Worm (Caenorhabditis elegans) whole organism, L1 larva: ENCODE measurements around the gene D1086.11.
A peak's percentile ranks its signal among the peaks of the same experiment; 100 is the strongest.

Experiments used
- C16A3.4 ChIP-seq: fragments of 150-350 bp; optimal IDR thresholded peaks from 2 replicates; lab custom pipeline; 2014; ENCODE audit warnings: missing biosample characterization, missing genetic modification characterization
- F16B12.6 ChIP-seq: fragments of 150-350 bp; optimal IDR thresholded peaks from 2 replicates; lab custom pipeline; 2014; ENCODE audit warnings: missing biosample characterization, missing genetic modification characterization
- Y116A8C.19 ChIP-seq: sonication (generic microtip); optimal IDR thresholded peaks from 2 replicates; lab custom pipeline; 2016; ENCODE audit warnings: missing compliant biosample characterization, missing genetic modification characterization, borderline replicate concordance
- ama-1 ChIP-seq: fragments of 150-350 bp; optimal IDR thresholded peaks from 2 replicates; lab custom pipeline; 2014
- blmp-1 ChIP-seq: fragments of 150-350 bp; optimal IDR thresholded peaks from 2 replicates; lab custom pipeline; 2014; ENCODE audit warnings: missing biosample characterization, missing genetic modification characterization
- ceh-8 ChIP-seq: fragments of 200-800 bp; sonication (Bioruptor generic); optimal IDR thresholded peaks from 2 replicates; lab custom pipeline; 2018; ENCODE audit warnings: mild to moderate bottlenecking, missing genetic modification characterization, moderate library complexity, missing compliant biosample characterization
- ceh-82 ChIP-seq, 3 experiments: fragments of 150-350 bp in 1 of 3; sonication (generic microtip) in 2 of 3; optimal IDR thresholded peaks; 2 replicates each; lab custom pipeline; 2014 to 2017; ENCODE audit warnings: missing biosample characterization in 3 of 3, missing genetic modification characterization in 3 of 3
- ceh-88 ChIP-seq: fragments of 200-800 bp; sonication (Bioruptor generic); IDR thresholded peaks from 2 replicates; pipeline ENCODE4 v1.3.6; 2022; ENCODE audit warnings: missing genetic modification characterization, missing compliant biosample characterization
- dpl-1 ChIP-seq, 3 experiments: fragments of 150-350 bp in 2 of 3; sonication (generic microtip) in 1 of 3; optimal IDR thresholded peaks; 2 replicates each; lab custom pipeline; 2014 to 2017; ENCODE audit warnings: missing biosample characterization in 3 of 3, missing genetic modification characterization in 3 of 3, missing genetic modification reagents in 3 of 3
- dsc-1 ChIP-seq: sonication (generic microtip); optimal IDR thresholded peaks from 2 replicates; lab custom pipeline; 2016; ENCODE audit warnings: mild to moderate bottlenecking, missing genetic modification characterization, missing compliant biosample characterization
- efl-1 ChIP-seq, 4 experiments: fragments of 150-350 bp; optimal IDR thresholded peaks in 3 of 4; peaks in 1 of 4; 1 replicate in 1 of 4; 2 replicates in 3 of 4; lab custom pipeline; 2014; ENCODE audit warnings: missing biosample characterization in 2 of 4, missing genetic modification characterization in 2 of 4, missing genetic modification reagents in 2 of 4
- egl-13 ChIP-seq: sonication (generic microtip); optimal IDR thresholded peaks from 2 replicates; lab custom pipeline; 2016; ENCODE audit warnings: missing genotype, missing genetic modification reagents, missing genetic modification characterization, missing compliant biosample characterization
- elt-2 ChIP-seq: sonication (generic microtip); optimal IDR thresholded peaks from 2 replicates; lab custom pipeline; 2016; ENCODE audit warnings: missing genetic modification characterization, mild to moderate bottlenecking, inconsistent platforms, missing compliant biosample characterization, missing genetic modification reagents
- ets-5 ChIP-seq: fragments of 200-800 bp; sonication (Bioruptor generic); IDR thresholded peaks from 2 replicates; pipeline ENCODE4 v1.3.6; 2022; ENCODE audit warnings: missing genetic modification characterization, missing compliant biosample characterization
- fkh-10 ChIP-seq: sonication (generic microtip); optimal IDR thresholded peaks from 2 replicates; lab custom pipeline; 2017; ENCODE audit warnings: missing biosample characterization, missing genetic modification reagents, missing genetic modification characterization
- fkh-8 ChIP-seq: sonication (generic microtip); optimal IDR thresholded peaks from 2 replicates; lab custom pipeline; 2016; ENCODE audit warnings: mild to moderate bottlenecking, missing genetic modification characterization, missing compliant biosample characterization
- fos-1 ChIP-seq: fragments of 150-350 bp; optimal IDR thresholded peaks from 2 replicates; lab custom pipeline; 2014; ENCODE audit warnings: missing biosample characterization, missing genetic modification characterization
- grh-1 ChIP-seq: fragments of 200-800 bp; sonication (Bioruptor generic); IDR thresholded peaks from 2 replicates; pipeline ENCODE4 v1.3.6; 2022; ENCODE audit warnings: missing genetic modification reagents, missing genetic modification characterization, missing compliant biosample characterization
- irx-1 ChIP-seq: sonication (generic microtip); optimal IDR thresholded peaks from 2 replicates; lab custom pipeline; 2016; ENCODE audit warnings: missing genetic modification characterization, missing compliant biosample characterization
- isw-1 ChIP-seq: fragments of 200-800 bp; sonication (Bioruptor generic); IDR thresholded peaks from 2 replicates; pipeline ENCODE4 v1.3.6; 2022; ENCODE audit warnings: missing genetic modification characterization, missing compliant biosample characterization
- jun-1 ChIP-seq: fragments of 150-350 bp; optimal IDR thresholded peaks from 2 replicates; lab custom pipeline; 2014; ENCODE audit warnings: missing biosample characterization, missing genetic modification reagents, missing genetic modification characterization
- lin-13 ChIP-seq: fragments of 150-350 bp; optimal IDR thresholded peaks from 2 replicates; lab custom pipeline; 2014; ENCODE audit warnings: missing biosample characterization, missing genetic modification reagents, missing genetic modification characterization
- lin-14 ChIP-seq: fragments of 200-800 bp; sonication (Bioruptor generic); optimal IDR thresholded peaks from 2 replicates; lab custom pipeline; 2018; ENCODE audit warnings: mild to moderate bottlenecking, missing genetic modification characterization, moderate library complexity, missing compliant biosample characterization
- lin-15B ChIP-seq: fragments of 150-350 bp; sonication (generic microtip); optimal IDR thresholded peaks from 3 replicates; lab custom pipeline; 2014; ENCODE audit warnings: missing biosample characterization, missing genetic modification characterization
- lin-35 ChIP-seq, 2 experiments: fragments of 150-350 bp; optimal IDR thresholded peaks; 2 replicates each; lab custom pipeline; 2014; ENCODE audit warnings: missing biosample characterization in 2 of 2, missing genetic modification characterization in 2 of 2, missing genetic modification reagents in 2 of 2
- lir-3 ChIP-seq: sonication (generic microtip); optimal IDR thresholded peaks from 2 replicates; lab custom pipeline; 2016; ENCODE audit warnings: mild to moderate bottlenecking, missing genetic modification characterization, moderate library complexity, missing compliant biosample characterization; ENCODE audit not compliant: poor library complexity
- lsy-2 ChIP-seq, 2 experiments: fragments of 150-350 bp; optimal IDR thresholded peaks; 2 replicates each; lab custom pipeline; 2014; ENCODE audit warnings: missing biosample characterization in 2 of 2, missing genetic modification characterization in 2 of 2
- nhr-19 ChIP-seq: fragments of 200-800 bp; sonication (Bioruptor generic); conservative IDR thresholded peaks from 2 replicates; pipeline ENCODE4 v1.3.6; 2022; ENCODE audit warnings: missing genetic modification characterization, missing compliant biosample characterization
- nhr-76 ChIP-seq: sonication (generic microtip); optimal IDR thresholded peaks from 2 replicates; lab custom pipeline; 2017; ENCODE audit warnings: missing biosample characterization, missing genetic modification characterization
- nhr-90 ChIP-seq: sonication (generic microtip); optimal IDR thresholded peaks from 2 replicates; lab custom pipeline; 2016; ENCODE audit warnings: mild to moderate bottlenecking, missing genetic modification characterization, missing compliant biosample characterization; ENCODE audit not compliant: poor library complexity
- pax-3 ChIP-seq: fragments of 200-800 bp; sonication (Bioruptor generic); optimal IDR thresholded peaks from 2 replicates; lab custom pipeline; 2018; ENCODE audit warnings: mild to moderate bottlenecking, missing genetic modification characterization, moderate library complexity, missing compliant biosample characterization
- snpc-4 ChIP-seq: fragments of 150-350 bp; optimal IDR thresholded peaks from 2 replicates; lab custom pipeline; 2014; ENCODE audit warnings: missing biosample characterization, missing genetic modification characterization
- snu-23 ChIP-seq: sonication (generic microtip); optimal IDR thresholded peaks from 2 replicates; lab custom pipeline; 2016; ENCODE audit warnings: missing genetic modification characterization, missing compliant biosample characterization
- sup-37 ChIP-seq: fragments of 200-800 bp; sonication (Bioruptor generic); optimal IDR thresholded peaks from 2 replicates; lab custom pipeline; 2018; ENCODE audit warnings: mild to moderate bottlenecking, missing genetic modification characterization, missing compliant biosample characterization
- unc-86 ChIP-seq: sonication (generic microtip); optimal IDR thresholded peaks from 2 replicates; lab custom pipeline; 2016; ENCODE audit warnings: missing genetic modification characterization, missing compliant biosample characterization
- unc-98 ChIP-seq: fragments of 200-800 bp; sonication (Bioruptor generic); IDR thresholded peaks from 2 replicates; pipeline ENCODE4 v1.3.6; 2022; ENCODE audit warnings: missing genetic modification characterization, missing compliant biosample characterization
- zip-4 ChIP-seq: fragments of 200-800 bp; sonication (Bioruptor generic); optimal IDR thresholded peaks from 2 replicates; lab custom pipeline; 2018; ENCODE audit warnings: mild to moderate bottlenecking, missing genetic modification characterization, moderate library complexity, missing compliant biosample characterization
- ztf-11 ChIP-seq, 2 experiments: sonication (generic microtip); optimal IDR thresholded peaks; 2 replicates each; lab custom pipeline; 2016 to 2017; ENCODE audit warnings: missing genetic modification characterization in 2 of 2, missing biosample characterization in 1 of 2, missing compliant biosample characterization in 1 of 2
- ztf-4 ChIP-seq: fragments of 150-350 bp; optimal IDR thresholded peaks from 2 replicates; lab custom pipeline; 2014; ENCODE audit warnings: missing biosample characterization, missing genetic modification characterization

The D1086.11 gene

DNA sequence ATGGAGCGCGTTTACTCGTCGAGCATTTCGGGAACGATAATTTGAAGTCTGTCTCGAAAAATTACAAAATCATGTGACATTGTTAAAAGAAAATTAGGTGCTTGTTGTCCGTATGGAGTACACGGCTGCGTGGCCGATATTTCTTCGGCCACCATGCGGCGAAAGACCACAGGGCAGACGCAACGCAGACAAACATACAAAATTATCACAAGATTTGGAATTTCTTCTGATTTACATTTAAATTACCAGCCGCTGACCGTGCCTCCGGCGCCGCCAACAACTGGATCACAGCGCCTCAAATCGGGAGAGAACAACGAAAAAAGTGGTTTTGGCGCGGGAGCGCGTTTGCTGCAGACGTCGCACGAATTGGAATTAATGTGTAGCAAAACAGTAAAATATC is 19.2 kb upstream of the D1086.11 start (continued):
- TF ChIP-seq sup-37 (GFP tag; lab: Kevin White, UChicago) (peak; percentile 94), nhr-90 (tag; lab: Kevin White, UChicago) (peak; percentile 100), fos-1 (tag; lab: Kevin White, UChicago) (peak; percentile 66), ceh-82 (tag; optimal IDR thresholded peaks at IDR 0.05; lab: Kevin White, UChicago) (peak; percentile 90 to 92 (median 91)), lin-14 (GFP tag; lab: Kevin White, UChicago) (peak; percentile 98), jun-1 (tag; lab: Kevin White, UChicago) (peak; percentile 87), fkh-8 (tag; lab: Kevin White, UChicago) (peak; percentile 97), nhr-76 (tag; lab: Kevin White, UChicago) (peak; percentile 1), unc-98 (peak; percentile 100), egl-13 (tag; lab: Kevin White, UChicago) (peak; percentile 98), lir-3 (tag; lab: Kevin White, UChicago) (peak; percentile 99), snu-23 (GFP tag; lab: Kevin White, UChicago) (peak; percentile 98), fkh-10 (peak; percentile 29), ama-1 (lab: Kevin White, UChicago) (peak; percentile 2), blmp-1 (tag; lab: Kevin White, UChicago) (peak; percentile 59), lin-35 (GFP tag; optimal IDR thresholded peaks at IDR 0.05; lab: Kevin White, UChicago) (peak; percentile 83 to 89), ztf-4 (tag; lab: Kevin White, UChicago) (peak; percentile 95), efl-1 (optimal IDR thresholded peaks at IDR 0.05; lab: Kevin White, UChicago) (peak; percentile 90 to 91), efl-1 (GFP tag; optimal IDR thresholded peaks at IDR 0.05 in 1 of 2; lab: Kevin White, UChicago) (peak; percentile 84 to 99), lin-13 (GFP tag; lab: Kevin White, UChicago) (peak; percentile 92), lin-15B (tag; lab: Kevin White, UChicago) (peak; percentile 65), dsc-1 (tag; lab: Kevin White, UChicago) (peak; percentile 99), zip-4 (GFP tag; lab: Kevin White, UChicago) (peak; percentile 92), ceh-88 (GFP tag; lab: Robert Waterston, UW) (peak; percentile 99), isw-1 (peak; percentile 99), ztf-11 (tag; optimal IDR thresholded peaks at IDR 0.05; lab: Kevin White, UChicago) (peak in 1 of 2 experiments; percentile 100), dpl-1 (GFP tag; optimal IDR thresholded peaks at IDR 0.05; lab: Kevin White, UChicago) (peak; percentile 80 to 87 (median 81)), irx-1 (tag; lab: Kevin White, UChicago) (peak; percentile 99), grh-1 (peak; percentile 99), C16A3.4 (tag; lab: Kevin White, UChicago) (peak; percentile 82), snpc-4 (tag; lab: Kevin White, UChicago) (peak; percentile 85), ets-5 (GFP tag; lab: Robert Waterston, UW) (peak; percentile 67; the same call in 1 of the 2 replicates), pax-3 (tag; lab: Kevin White, UChicago) (peak; percentile 100), F16B12.6 (tag; lab: Kevin White, UChicago) (peak; percentile 19)

DNA sequence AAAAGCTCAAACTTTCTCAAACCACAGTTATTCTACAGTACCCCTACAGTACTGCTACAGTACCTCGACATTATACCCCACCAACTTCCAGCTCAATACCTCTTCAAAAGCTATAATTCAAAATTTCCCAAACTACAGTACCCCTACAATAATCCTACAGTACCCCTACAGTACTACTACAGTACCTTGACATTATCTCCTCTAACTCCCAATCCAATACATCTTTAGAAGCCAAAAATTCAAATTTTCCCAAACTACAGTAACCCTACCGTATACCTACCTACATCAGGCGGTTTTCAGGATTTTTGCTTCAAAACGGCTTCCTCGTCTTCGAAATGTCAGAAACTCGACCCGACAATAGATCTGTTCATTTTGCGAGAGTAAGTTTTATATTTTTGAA is 16.7 kb upstream of the D1086.11 start, which contains the start of gene F58D12.3:
TSS of gene F58D12.3 (plus strand) at position 301 of the 400 bp plus-strand sequence.
- TF ChIP-seq ceh-82 (tag; optimal IDR thresholded peaks at IDR 0.05; lab: Kevin White, UChicago) (no peak), ceh-88 (GFP tag; lab: Robert Waterston, UW) (no peak), unc-86 (tag; lab: Kevin White, UChicago) (no peak), efl-1 (optimal IDR thresholded peaks at IDR 0.05; lab: Kevin White, UChicago) (no peak), efl-1 (GFP tag; optimal IDR thresholded peaks at IDR 0.05 in 1 of 2; lab: Kevin White, UChicago) (no peak), elt-2 (tag; lab: Kevin White, UChicago) (no peak), lsy-2 (tag; optimal IDR thresholded peaks at IDR 0.05; lab: Kevin White, UChicago) (no peak), egl-13 (tag; lab: Kevin White, UChicago) (no peak), nhr-19 (GFP tag; lab: Robert Waterston, UW) (no peak), lir-3 (tag; lab: Kevin White, UChicago) (no peak), sup-37 (GFP tag; lab: Kevin White, UChicago) (no peak), fkh-10 (no peak), ceh-8 (GFP tag; lab: Kevin White, UChicago) (no peak), isw-1 (no peak), dsc-1 (tag; lab: Kevin White, UChicago) (no peak), Y116A8C.19 (tag; lab: Kevin White, UChicago) (no peak), ztf-11 (tag; optimal IDR thresholded peaks at IDR 0.05; lab: Kevin White, UChicago) (no peak)
